Worm (Caenorhabditis elegans): Measurements from ENCODE around the gene Y41D4A.3.

The Y41D4A.3 gene

ce11 chrIV:1753481-1753880 is at the start of gene Y41D4A.3:
Y41D4A.3 (plus strand) TSS chrIV:1753781.
- TF ChIP-seq unc-62 (GFP tag; optimal IDR thresholded peaks at IDR 0.05), result no peak
- no peak for TF ChIP-seq mdl-1 (tag; optimal IDR thresholded peaks at IDR 0.05)
- TF ChIP-seq hmg-11 (tag; optimal IDR thresholded peaks at IDR 0.05), result no peak
- no peak for TF ChIP-seq tbx-2 (tag; optimal IDR thresholded peaks at IDR 0.05)
- no peak for TF ChIP-seq pqm-1 (tag; optimal IDR thresholded peaks at IDR 0.05)
- TF ChIP-seq nhr-43 (tag; optimal IDR thresholded peaks at IDR 0.05; ENCODE audit: poor library complexity, severe bottlenecking), result no peak

- TF ChIP-seq ceh-28 (tag; optimal IDR thresholded peaks at IDR 0.05) (peak; percentile 2), zag-1 (tag; optimal IDR thresholded peaks at IDR 0.05) (no peak)
Observed at ce11 chrIV:1706996-1707395, 46.6 kb upstream of the Y41D4A.3 start, which contains the start of gene K08D12.4. K08D12.4 (plus strand) TSS chrIV:1707296.

- TF ChIP-seq fos-1 (tag; optimal IDR thresholded peaks at IDR 0.05) (no peak), egl-5 (tag; optimal IDR thresholded peaks at IDR 0.05) (no peak), egl-27 (tag; optimal IDR thresholded peaks at IDR 0.05) (no peak), elt-3 (tag; optimal IDR thresholded peaks at IDR 0.05) (no peak), mml-1 (tag; optimal IDR thresholded peaks at IDR 0.05) (no peak), ceh-9 (tag; optimal IDR thresholded peaks at IDR 0.05) (no peak), nhr-25 (tag; optimal IDR thresholded peaks at IDR 0.05) (no peak), aly-2 (tag; optimal IDR thresholded peaks at IDR 0.05) (no peak), nhr-43 (tag; optimal IDR thresholded peaks at IDR 0.05; ENCODE audit: poor library complexity, severe bottlenecking) (no peak), skn-1 (tag; optimal IDR thresholded peaks at IDR 0.05) (no peak), fkh-2 (tag; optimal IDR thresholded peaks at IDR 0.05) (no peak), ceh-82 (tag; optimal IDR thresholded peaks at IDR 0.05) (no peak), ceh-28 (tag; optimal IDR thresholded peaks at IDR 0.05) (no peak), mdl-1 (tag; optimal IDR thresholded peaks at IDR 0.05) (no peak), daf-12 (tag; optimal IDR thresholded peaks at IDR 0.05) (no peak), ama-1 (optimal IDR thresholded peaks at IDR 0.05) (no peak), snpc-4 (tag; optimal IDR thresholded peaks at IDR 0.05) (no peak), R02D3.7 (tag; optimal IDR thresholded peaks at IDR 0.05) (no peak)
Observed at ce11 chrIV:1707960-1708359, 45.6 kb upstream of the Y41D4A.3 start.

- TF ChIP-seq nhr-25 (tag; optimal IDR thresholded peaks at IDR 0.05) (peak; percentile 28), snpc-4 (tag; optimal IDR thresholded peaks at IDR 0.05) (no peak), nhr-23 (tag; optimal IDR thresholded peaks at IDR 0.05) (no peak), nhr-43 (tag; optimal IDR thresholded peaks at IDR 0.05; ENCODE audit: poor library complexity, severe bottlenecking) (peak; percentile 32), nhr-76 (tag; optimal IDR thresholded peaks at IDR 0.05) (no peak), fos-1 (tag; optimal IDR thresholded peaks at IDR 0.05) (no peak), daf-12 (tag; optimal IDR thresholded peaks at IDR 0.05) (no peak), ZK546.5 (tag; optimal IDR thresholded peaks at IDR 0.05) (peak; percentile 8), hmg-11 (tag; optimal IDR thresholded peaks at IDR 0.05) (peak; percentile 3), ztf-4 (tag; optimal IDR thresholded peaks at IDR 0.05) (no peak), ceh-28 (tag; optimal IDR thresholded peaks at IDR 0.05) (no peak), aly-2 (tag; optimal IDR thresholded peaks at IDR 0.05) (peak; percentile 80), nfya-1 (tag; optimal IDR thresholded peaks at IDR 0.05; ENCODE audit: insufficient read depth) (peak; percentile 14), elt-1 (tag; optimal IDR thresholded peaks at IDR 0.05) (no peak), pqm-1 (tag; optimal IDR thresholded peaks at IDR 0.05) (no peak), eor-1 (tag; optimal IDR thresholded peaks at IDR 0.05) (no peak), ama-1 (optimal IDR thresholded peaks at IDR 0.05) (peak; percentile 57)
Observed at ce11 chrIV:1708426-1708826, 45.2 kb upstream of the Y41D4A.3 start.

- TF ChIP-seq eor-1 (tag; optimal IDR thresholded peaks at IDR 0.05) (no peak), nhr-28 (tag; optimal IDR thresholded peaks at IDR 0.05) (no peak), ceh-82 (tag; optimal IDR thresholded peaks at IDR 0.05) (no peak), pqm-1 (tag; optimal IDR thresholded peaks at IDR 0.05) (no peak), ztf-4 (tag; optimal IDR thresholded peaks at IDR 0.05) (no peak), aly-2 (tag; optimal IDR thresholded peaks at IDR 0.05) (no peak), snpc-4 (tag; optimal IDR thresholded peaks at IDR 0.05) (no peak), ceh-28 (tag; optimal IDR thresholded peaks at IDR 0.05) (no peak)
Observed at ce11 chrIV:1709002-1709401, 44.6 kb upstream of the Y41D4A.3 start.

- TF ChIP-seq nhr-76 (tag; optimal IDR thresholded peaks at IDR 0.05) (no peak), sea-2 (GFP tag; optimal IDR thresholded peaks at IDR 0.05) (no peak), fos-1 (tag; optimal IDR thresholded peaks at IDR 0.05) (no peak), ZK546.5 (tag; optimal IDR thresholded peaks at IDR 0.05) (peak; percentile 82), R02D3.7 (tag; optimal IDR thresholded peaks at IDR 0.05) (peak; percentile 44), egl-5 (tag; optimal IDR thresholded peaks at IDR 0.05) (peak; percentile 77), nhr-28 (tag; optimal IDR thresholded peaks at IDR 0.05) (no peak), snpc-4 (tag; optimal IDR thresholded peaks at IDR 0.05) (peak; percentile 61), ztf-11 (tag; optimal IDR thresholded peaks at IDR 0.05) (no peak), ama-1 (optimal IDR thresholded peaks at IDR 0.05) (peak; percentile 71), nhr-67 (tag; optimal IDR thresholded peaks at IDR 0.05) (no peak), pqm-1 (tag; optimal IDR thresholded peaks at IDR 0.05) (no peak), fkh-10 (GFP tag; optimal IDR thresholded peaks at IDR 0.05) (no peak), nhr-237 (tag; optimal IDR thresholded peaks at IDR 0.05) (no peak), elt-2 (tag; optimal IDR thresholded peaks at IDR 0.05) (peak; percentile 61), ceh-16 (tag; optimal IDR thresholded peaks at IDR 0.05) (no peak), aly-2 (tag; optimal IDR thresholded peaks at IDR 0.05) (no peak), elt-1 (tag; optimal IDR thresholded peaks at IDR 0.05) (no peak), nhr-25 (tag; optimal IDR thresholded peaks at IDR 0.05) (peak; percentile 87), lin-39 (tag; optimal IDR thresholded peaks at IDR 0.05) (peak; percentile 84), zag-1 (tag; optimal IDR thresholded peaks at IDR 0.05) (no peak), tbx-2 (tag; optimal IDR thresholded peaks at IDR 0.05) (peak; percentile 26)
Observed at ce11 chrIV:1709695-1710315, 43.8 kb upstream of the Y41D4A.3 start, which contains the start of the genes pbs-1 and K08D12.3. pbs-1 (minus strand) TSS chrIV:1709745. K08D12.3 (plus strand) TSS chrIV:1710265.

All from whole organism, L3 larva.